Worm (Caenorhabditis elegans) whole organism, early embryonic: Measurements from ENCODE around the gene vps-24.

ENCODE experiments used
- F13C5.2 ChIP-seq: sonication (generic microtip); optimal IDR thresholded peaks from 2 replicates; lab custom pipeline; 2017; ENCODE audit warnings: mild to moderate bottlenecking, missing genetic modification characterization, inconsistent platforms, missing compliant biosample characterization
- aly-1 ChIP-seq: sonication (generic microtip); optimal IDR thresholded peaks from 2 replicates; lab custom pipeline; 2016; ENCODE audit warnings: missing genetic modification characterization, missing compliant biosample characterization
- ama-1 ChIP-seq: fragments of 150-350 bp; optimal IDR thresholded peaks from 2 replicates; lab custom pipeline; 2014
- ceh-13 ChIP-seq: fragments of 200-800 bp; sonication (Bioruptor generic); optimal IDR thresholded peaks from 2 replicates; lab custom pipeline; 2018; ENCODE audit warnings: mild to moderate bottlenecking, missing genetic modification characterization, missing compliant biosample characterization
- ceh-36 ChIP-seq: sonication (generic microtip); optimal IDR thresholded peaks from 2 replicates; lab custom pipeline; 2016; ENCODE audit warnings: missing genetic modification characterization, inconsistent platforms, missing compliant biosample characterization
- ets-7 ChIP-seq: sonication (generic microtip); optimal IDR thresholded peaks from 2 replicates; lab custom pipeline; 2016; ENCODE audit warnings: missing genotype, missing genetic modification characterization, missing compliant biosample characterization
- flt-1 ChIP-seq: fragments of 200-800 bp; sonication (Bioruptor generic); IDR thresholded peaks from 2 replicates; pipeline ENCODE4 v1.3.6; 2022; ENCODE audit warnings: missing genetic modification characterization, missing compliant biosample characterization
- hmbx-1 ChIP-seq: sonication (generic microtip); optimal IDR thresholded peaks from 2 replicates; lab custom pipeline; 2016; ENCODE audit warnings: mild to moderate bottlenecking, missing genetic modification characterization, missing compliant biosample characterization
- hmg-4 ChIP-seq: fragments of 200-800 bp; sonication (Bioruptor generic); optimal IDR thresholded peaks from 2 replicates; lab custom pipeline; 2018; ENCODE audit warnings: mild to moderate bottlenecking, missing genetic modification characterization, missing compliant biosample characterization
- hnd-1 ChIP-seq: sonication (generic microtip); optimal IDR thresholded peaks from 2 replicates; lab custom pipeline; 2016; ENCODE audit warnings: missing genetic modification characterization, missing compliant biosample characterization
- pes-1 ChIP-seq: fragments of 200-800 bp; sonication (Bioruptor generic); IDR thresholded peaks from 2 replicates; pipeline ENCODE4 v1.3.6; 2022; ENCODE audit warnings: missing genetic modification reagents, missing genetic modification characterization, missing compliant biosample characterization
- tbx-37 ChIP-seq: fragments of 200-800 bp; sonication (Bioruptor generic); conservative IDR thresholded peaks from 2 replicates; pipeline ENCODE4 v1.3.6; 2022; ENCODE audit warnings: missing genetic modification reagents, missing genetic modification characterization, missing compliant biosample characterization

- TF ChIP-seq ceh-13 (GFP tag; lab: Kevin White, UChicago) (no peak), ets-7 (tag; lab: Kevin White, UChicago) (no peak), aly-1 (no peak), ama-1 (lab: Kevin White, UChicago) (no peak), hmbx-1 (no peak), ceh-36 (tag; lab: Kevin White, UChicago) (no peak), F13C5.2 (tag; lab: Kevin White, UChicago) (no peak), flt-1 (GFP tag; lab: Robert Waterston, UW) (no peak), hnd-1 (tag; lab: Kevin White, UChicago) (no peak), hmg-4 (GFP tag; lab: Kevin White, UChicago) (no peak), pes-1 (GFP tag; lab: Robert Waterston, UW) (no peak), tbx-37 (GFP tag; lab: Robert Waterston, UW) (no peak)
Measured at ce11 chrII:5003660-5004059, 9.9 kb downstream of the vps-24 start, which contains the start of gene F59A6.10.
